Worm (Caenorhabditis elegans): ENCODE results near the gene ttr-46.

DNA sequence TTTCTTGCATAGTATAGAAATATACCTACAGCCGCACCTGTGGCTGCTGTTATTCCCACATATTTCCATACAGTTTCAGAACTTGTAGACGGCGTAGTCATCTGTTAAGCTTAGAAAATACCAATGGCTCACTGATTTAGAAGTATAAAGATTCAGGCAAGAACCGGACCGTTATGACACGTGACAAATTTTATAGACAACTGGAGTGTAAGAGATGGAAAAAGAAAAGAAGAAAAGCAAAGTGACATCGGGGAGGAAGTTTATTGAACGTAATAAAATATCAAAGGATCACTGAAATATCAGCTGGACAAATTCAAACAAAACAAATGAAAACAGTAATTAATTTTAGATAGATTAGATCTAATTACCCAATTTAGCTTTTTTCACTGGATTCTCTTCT is 35.1 kb downstream of the ttr-46 start, which contains the start of gene rmd-2:
- TF ChIP-seq mep-1 (tag; optimal IDR thresholded peaks at IDR 0.05) = no peak
- no peak for TF ChIP-seq nhr-11 (tag; optimal IDR thresholded peaks at IDR 0.05)
- no peak for TF ChIP-seq hlh-17 (GFP tag; optimal IDR thresholded peaks at IDR 0.05; ENCODE audit: borderline replicate concordance)
- TF ChIP-seq nhr-85 (tag) = no peak
- TF ChIP-seq dpl-1 (GFP tag; optimal IDR thresholded peaks at IDR 0.05) = no peak
- TF ChIP-seq lin-39 (tag; optimal IDR thresholded peaks at IDR 0.05) = no peak
- TF ChIP-seq efl-1 (optimal IDR thresholded peaks at IDR 0.05) = no peak
- no peak for TF ChIP-seq efl-1 (GFP tag; optimal IDR thresholded peaks at IDR 0.05 in 1 of 2)
- TF ChIP-seq aly-2 (tag; optimal IDR thresholded peaks at IDR 0.05) = no peak
- no peak for TF ChIP-seq unc-62 (GFP tag; optimal IDR thresholded peaks at IDR 0.05)
- no peak for TF ChIP-seq fkh-8 (tag; optimal IDR thresholded peaks at IDR 0.05)
- no peak for TF ChIP-seq aha-1 (tag; optimal IDR thresholded peaks at IDR 0.05)
- no peak for TF ChIP-seq egl-13 (tag; optimal IDR thresholded peaks at IDR 0.05)
- TF ChIP-seq snpc-4 (tag; optimal IDR thresholded peaks at IDR 0.05) = no peak
- no peak for TF ChIP-seq pag-3 (tag; optimal IDR thresholded peaks at IDR 0.05; ENCODE audit: borderline replicate concordance, insufficient read depth)
